Fruit fly (Drosophila melanogaster) whole organism: ENCODE measurements around the gene dUTPase.

Experiments
- CG8478 ChIP-seq: fragments of >200 bp; optimal IDR thresholded peaks from 2 replicates; lab custom pipeline; 2018; ENCODE audit warnings: inconsistent platforms
- Dll ChIP-seq: fragments of >200 bp; optimal IDR thresholded peaks from 2 replicates; lab custom pipeline; 2017
- EcR ChIP-seq, 2 experiments: fragments of >200 bp; optimal IDR thresholded peaks; 2 replicates each; lab custom pipeline; 2017; ENCODE audit warnings: missing biosample characterization in 2 of 2, missing genetic modification characterization in 2 of 2, missing genetic modification reagents in 2 of 2
- pan ChIP-seq: fragments of >200 bp; optimal IDR thresholded peaks from 2 replicates; lab custom pipeline; 2017
- psq ChIP-seq: fragments of >200 bp; optimal IDR thresholded peaks from 2 replicates; lab custom pipeline; 2017
- usp ChIP-seq: fragments of >200 bp; optimal IDR thresholded peaks from 2 replicates; lab custom pipeline; 2017; ENCODE audit warnings: missing biosample characterization, missing genetic modification characterization, mixed read lengths

The dUTPase gene

dm6 chr2L:11056791-11057332, 45.8 kb downstream of the dUTPase start:
- no peak for TF ChIP-seq Dll

dm6 chr2L:11057333-11058110, 46.4 kb downstream of the dUTPase start:
- TF ChIP-seq usp (no peak), Dll (no peak), EcR (GFP tag; optimal IDR thresholded peaks at IDR 0.05; lab: Kevin White, UChicago) (no peak), psq (no peak), CG8478 (no peak), pan (lab: Kevin White, UChicago) (no peak)

dm6 chr2L:11058111-11058665, 47.1 kb downstream of the dUTPase start:
- TF ChIP-seq Dll (no peak), usp (no peak), pan (lab: Kevin White, UChicago) (no peak), psq (no peak), EcR (GFP tag; optimal IDR thresholded peaks at IDR 0.05; lab: Kevin White, UChicago) (no peak), CG8478 (no peak)

dm6 chr2L:11059206-11059605, 48.1 kb downstream of the dUTPase start:
- no peak for TF ChIP-seq psq
- TF ChIP-seq CG8478: no peak
- no peak for TF ChIP-seq pan (lab: Kevin White, UChicago)
- no peak for TF ChIP-seq usp
- no peak for TF ChIP-seq EcR (GFP tag; optimal IDR thresholded peaks at IDR 0.05; lab: Kevin White, UChicago)
- TF ChIP-seq Dll: no peak

- no peak for TF ChIP-seq EcR (GFP tag; optimal IDR thresholded peaks at IDR 0.05; lab: Kevin White, UChicago)
- TF ChIP-seq Dll: no peak
- no peak for TF ChIP-seq usp
- no peak for TF ChIP-seq CG8478
- TF ChIP-seq psq: no peak
Observed at dm6 chr2L:11061155-11061554, 50.0 kb downstream of the dUTPase start.
